Worm (Caenorhabditis elegans): ENCODE data around the gene CC8.3.

DNA sequence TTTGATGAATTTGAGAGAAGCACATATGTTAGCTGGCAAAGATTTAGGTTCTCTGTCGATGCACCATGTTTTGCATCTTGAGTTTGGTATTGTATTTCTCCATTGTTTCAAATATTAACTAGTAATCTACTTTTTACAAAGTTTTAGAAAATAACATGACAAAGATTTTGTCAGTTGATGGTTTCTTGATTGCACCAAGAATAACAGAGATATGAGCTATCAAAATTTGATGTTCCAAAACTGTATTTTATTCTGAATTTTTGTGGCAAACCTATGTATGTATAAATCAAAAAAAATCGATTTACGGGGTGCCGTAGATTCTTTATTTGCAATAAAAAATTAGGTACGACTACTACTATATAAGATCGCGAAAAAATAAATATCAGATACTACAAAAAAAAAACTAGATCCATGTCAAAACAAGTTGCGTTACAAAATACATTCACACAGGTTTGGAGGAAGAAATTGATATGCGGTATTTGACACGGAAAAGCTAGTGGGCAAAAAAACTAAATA, 2.8 kb upstream of the CC8.3 start:
- TF ChIP-seq W03F9.2 (tag; optimal IDR thresholded peaks at IDR 0.05) (no peak), dao-5 (tag; optimal IDR thresholded peaks at IDR 0.05) (no peak)
